Fruit fly (Drosophila melanogaster) whole organism, embryonic: Measurements from ENCODE around the gene TBC1d7.

Source experiments
- B-H2 ChIP-seq: fragments of 200-800 bp; sonication (Bioruptor generic); optimal IDR thresholded peaks from 2 replicates; lab custom pipeline; 2018; ENCODE audit warnings: missing biosample characterization, mild to moderate bottlenecking, missing genetic modification characterization
- BEAF-32 ChIP-seq: fragments of 200-800 bp; sonication (Bioruptor generic); optimal IDR thresholded peaks from 3 replicates; lab custom pipeline; 2017; ENCODE audit warnings: missing biosample characterization, missing genetic modification characterization, mild to moderate bottlenecking, moderate library complexity, missing genetic modification reagents
- Bgb ChIP-seq: fragments of 200-800 bp; sonication (Bioruptor generic); IDR thresholded peaks from 2 replicates; pipeline ENCODE4 v1.3.6; 2022; ENCODE audit warnings: missing biosample characterization, missing genetic modification characterization; ENCODE audit not compliant: partially characterized antibody
- CG10209 ChIP-seq: fragments of 200-800 bp; sonication (Bioruptor generic); optimal IDR thresholded peaks from 3 replicates; lab custom pipeline; 2017; ENCODE audit warnings: missing biosample characterization, mild to moderate bottlenecking, missing genetic modification characterization, missing genetic modification reagents
- CG10565 ChIP-seq: fragments of 200-800 bp; sonication (Bioruptor generic); optimal IDR thresholded peaks from 3 replicates; lab custom pipeline; 2016; ENCODE audit warnings: missing biosample characterization, mild to moderate bottlenecking, missing genetic modification characterization
- CG11695 ChIP-seq: fragments of 200-800 bp; sonication (Bioruptor generic); IDR thresholded peaks from 3 replicates; pipeline ENCODE4 v1.3.6; 2022; ENCODE audit warnings: missing biosample characterization, missing genetic modification characterization
- CG12155 ChIP-seq: fragments of 200-800 bp; sonication (Bioruptor generic); optimal IDR thresholded peaks from 3 replicates; lab custom pipeline; 2016; ENCODE audit warnings: missing biosample characterization, missing genetic modification characterization
- CG1233 ChIP-seq: fragments of 200-800 bp; sonication (Bioruptor generic); optimal IDR thresholded peaks from 4 replicates; lab custom pipeline; 2018; ENCODE audit warnings: missing biosample characterization, mild to moderate bottlenecking, missing genetic modification characterization
- CG12659 ChIP-seq: fragments of 200-800 bp; sonication (Bioruptor generic); optimal IDR thresholded peaks from 3 replicates; lab custom pipeline; 2017; ENCODE audit warnings: mild to moderate bottlenecking, missing biosample characterization, missing genetic modification reagents, missing genetic modification characterization
- CG13296 ChIP-seq: fragments of 200-800 bp; sonication (Bioruptor generic); optimal IDR thresholded peaks from 3 replicates; lab custom pipeline; 2018; ENCODE audit warnings: missing biosample characterization, mild to moderate bottlenecking, missing genetic modification characterization
- CG13424 ChIP-seq: fragments of 200-800 bp; sonication (Bioruptor generic); optimal IDR thresholded peaks from 2 replicates; lab custom pipeline; 2019; ENCODE audit warnings: missing biosample characterization, mild to moderate bottlenecking, missing genetic modification characterization, moderate library complexity
- CG13894 ChIP-seq: fragments of 200-800 bp; sonication (Bioruptor generic); optimal IDR thresholded peaks from 3 replicates; lab custom pipeline; 2018; ENCODE audit warnings: missing biosample characterization, mild to moderate bottlenecking, missing genetic modification characterization, moderate library complexity
- CG14014 ChIP-seq: fragments of 200-800 bp; sonication (Bioruptor generic); IDR thresholded peaks from 2 replicates; pipeline ENCODE4 v1.3.6; 2022; ENCODE audit warnings: missing biosample characterization, missing genetic modification characterization
- CG14441 ChIP-seq: fragments of 200-800 bp; sonication (Bioruptor generic); IDR thresholded peaks from 2 replicates; pipeline ENCODE4 v1.3.6; 2022; ENCODE audit warnings: missing biosample characterization, missing genetic modification characterization
- CG14710 ChIP-seq: fragments of 200-800 bp; sonication (Bioruptor generic); optimal IDR thresholded peaks from 3 replicates; lab custom pipeline; 2019; ENCODE audit warnings: missing biosample characterization, mild to moderate bottlenecking, missing genetic modification characterization, moderate library complexity
- CG15479 ChIP-seq: fragments of 200-800 bp; sonication (Bioruptor generic); optimal IDR thresholded peaks from 3 replicates; lab custom pipeline; 2019; ENCODE audit warnings: missing biosample characterization, mild to moderate bottlenecking, missing genetic modification characterization, moderate library complexity
- CG32532 ChIP-seq: fragments of 200-800 bp; sonication (Bioruptor generic); IDR thresholded peaks from 2 replicates; pipeline ENCODE4 v1.3.6; 2022; ENCODE audit warnings: missing biosample characterization, missing genetic modification characterization
- CG42726 ChIP-seq: fragments of 200-800 bp; sonication (Bioruptor generic); IDR thresholded peaks from 2 replicates; pipeline ENCODE4 v1.3.6; 2022; ENCODE audit warnings: missing biosample characterization, missing genetic modification characterization; ENCODE audit not compliant: partially characterized antibody
- CG4707 ChIP-seq: fragments of 200-800 bp; sonication (Bioruptor generic); optimal IDR thresholded peaks from 2 replicates; lab custom pipeline; 2018; ENCODE audit warnings: missing biosample characterization, mild to moderate bottlenecking, missing genetic modification characterization, moderate library complexity
- CG7271 ChIP-seq: fragments of 200-800 bp; sonication (Bioruptor generic); optimal IDR thresholded peaks from 2 replicates; lab custom pipeline; 2018; ENCODE audit warnings: missing biosample characterization, mild to moderate bottlenecking, missing genetic modification characterization, moderate library complexity
- CG7745 ChIP-seq: fragments of 200-800 bp; sonication (Bioruptor generic); optimal IDR thresholded peaks from 2 replicates; lab custom pipeline; 2018; ENCODE audit warnings: missing biosample characterization, mild to moderate bottlenecking, missing genetic modification characterization, moderate library complexity
- CG7786 ChIP-seq: fragments of 200-800 bp; sonication (Bioruptor generic); optimal IDR thresholded peaks from 2 replicates; lab custom pipeline; 2016; ENCODE audit warnings: missing biosample characterization, missing genetic modification characterization
- CG8290 ChIP-seq, 3 experiments: fragments of 200-800 bp; sonication (Bioruptor generic); optimal IDR thresholded peaks; 2 replicates each; lab custom pipeline; 2016 to 2019; ENCODE audit warnings: missing biosample characterization in 3 of 3, missing genetic modification characterization in 3 of 3, mild to moderate bottlenecking in 2 of 3, moderate library complexity in 1 of 3
- Chrac-16 ChIP-seq: fragments of 200-800 bp; sonication (Bioruptor generic); optimal IDR thresholded peaks from 3 replicates; lab custom pipeline; 2016; ENCODE audit warnings: missing biosample characterization, missing genetic modification characterization
- D19A ChIP-seq: fragments of 200-800 bp; optimal IDR thresholded peaks from 3 replicates; lab custom pipeline; 2019; ENCODE audit warnings: missing biosample characterization, mild to moderate bottlenecking, missing genetic modification characterization, moderate library complexity
- Elba2 ChIP-seq: fragments of 200-800 bp; sonication (Bioruptor generic); optimal IDR thresholded peaks from 3 replicates; lab custom pipeline; 2016; ENCODE audit warnings: missing biosample characterization, missing genetic modification characterization
- H2.0 ChIP-seq: fragments of 200-800 bp; sonication (Bioruptor generic); IDR thresholded peaks from 2 replicates; pipeline ENCODE4 v1.3.6; 2022; ENCODE audit warnings: missing biosample characterization, missing genetic modification characterization
- HLHmδ ChIP-seq: fragments of 200-800 bp; sonication (Bioruptor generic); optimal IDR thresholded peaks from 2 replicates; lab custom pipeline; 2018; ENCODE audit warnings: missing biosample characterization, mild to moderate bottlenecking, missing genetic modification characterization, moderate library complexity
- Hmr ChIP-seq: fragments of 200-800 bp; sonication (Bioruptor generic); optimal IDR thresholded peaks from 3 replicates; lab custom pipeline; 2017; ENCODE audit warnings: mild to moderate bottlenecking, missing biosample characterization, missing genetic modification reagents, missing genetic modification characterization
- Jarid2 ChIP-seq: fragments of 200-800 bp; sonication (Bioruptor generic); optimal IDR thresholded peaks from 3 replicates; lab custom pipeline; 2017; ENCODE audit warnings: mild to moderate bottlenecking, missing biosample characterization, missing genetic modification reagents, missing genetic modification characterization
- Nf-YA ChIP-seq: fragments of 200-800 bp; sonication (Bioruptor generic); IDR thresholded peaks from 2 replicates; pipeline ENCODE4 v1.3.6; 2022; ENCODE audit warnings: missing biosample characterization, missing genetic modification characterization
- PHDP ChIP-seq: fragments of 200-800 bp; sonication (Bioruptor generic); optimal IDR thresholded peaks from 3 replicates; lab custom pipeline; 2018; ENCODE audit warnings: missing biosample characterization, mild to moderate bottlenecking, missing genetic modification characterization, moderate library complexity
- Rfx ChIP-seq: fragments of 200-800 bp; sonication (Bioruptor generic); IDR thresholded peaks from 2 replicates; pipeline ENCODE4 v1.3.6; 2022; ENCODE audit warnings: missing biosample characterization, missing genetic modification characterization
- Usf ChIP-seq: fragments of 200-800 bp; sonication (Bioruptor generic); optimal IDR thresholded peaks from 2 replicates; lab custom pipeline; 2017; ENCODE audit warnings: missing genotype, missing biosample characterization, missing genetic modification characterization
- ara ChIP-seq: fragments of 200-800 bp; sonication (Bioruptor generic); IDR thresholded peaks from 2 replicates; pipeline ENCODE4 v1.3.6; 2022; ENCODE audit warnings: missing biosample characterization, missing genetic modification characterization
- corto ChIP-seq: fragments of 200-800 bp; sonication (Bioruptor generic); optimal IDR thresholded peaks from 2 replicates; lab custom pipeline; 2016; ENCODE audit warnings: missing biosample characterization, mild to moderate bottlenecking, missing genetic modification characterization, moderate library complexity
- gcm ChIP-seq: fragments of 200-800 bp; sonication (Bioruptor generic); optimal IDR thresholded peaks from 2 replicates; lab custom pipeline; 2019; ENCODE audit warnings: missing biosample characterization, mild to moderate bottlenecking, missing genetic modification characterization, moderate library complexity
- gro ChIP-seq: fragments of 200-800 bp; sonication (Bioruptor generic); optimal IDR thresholded peaks from 2 replicates; lab custom pipeline; 2016; ENCODE audit warnings: missing biosample characterization, missing genetic modification characterization
- hth ChIP-seq: fragments of >200 bp; optimal IDR thresholded peaks from 2 replicates; lab custom pipeline; 2017; ENCODE audit warnings: inconsistent platforms
- jigr1 ChIP-seq: fragments of 200-800 bp; sonication (Bioruptor generic); IDR thresholded peaks from 3 replicates; pipeline ENCODE4 v1.3.6; 2022; ENCODE audit warnings: missing biosample characterization, missing genetic modification characterization
- lab ChIP-seq: fragments of 200-800 bp; sonication (Bioruptor generic); optimal IDR thresholded peaks from 3 replicates; lab custom pipeline; 2017; ENCODE audit warnings: missing biosample characterization, missing genetic modification characterization, mild to moderate bottlenecking, moderate library complexity, missing genetic modification reagents
- nerfin-2 ChIP-seq: fragments of 200-800 bp; sonication (Bioruptor generic); IDR thresholded peaks from 2 replicates; pipeline ENCODE4 v1.3.6; 2022; ENCODE audit warnings: missing biosample characterization, missing genetic modification characterization; ENCODE audit not compliant: partially characterized antibody
- pnt ChIP-seq: fragments of 200-800 bp; sonication (Bioruptor generic); optimal IDR thresholded peaks from 3 replicates; lab custom pipeline; 2016; ENCODE audit warnings: missing biosample characterization, missing genetic modification characterization
- repo ChIP-seq: fragments of 200-800 bp; sonication (Bioruptor generic); optimal IDR thresholded peaks from 2 replicates; lab custom pipeline; 2016; ENCODE audit warnings: missing biosample characterization, missing genetic modification characterization
- sd ChIP-seq: fragments of 200-800 bp; sonication (Bioruptor generic); optimal IDR thresholded peaks from 3 replicates; lab custom pipeline; 2018; ENCODE audit warnings: missing biosample characterization, mild to moderate bottlenecking, missing genetic modification characterization, moderate library complexity
- sens-2 ChIP-seq: fragments of 200-800 bp; sonication (Bioruptor generic); IDR thresholded peaks from 2 replicates; pipeline ENCODE4 v1.3.6; 2022; ENCODE audit warnings: missing biosample characterization, missing genetic modification characterization
- slp2 ChIP-seq: fragments of 200-800 bp; sonication (Bioruptor generic); optimal IDR thresholded peaks from 2 replicates; lab custom pipeline; 2016; ENCODE audit warnings: missing biosample characterization, missing genetic modification characterization
- ttk ChIP-seq: fragments of 200-800 bp; sonication (Bioruptor generic); IDR thresholded peaks from 2 replicates; pipeline ENCODE4 v2.1.2; 2022; ENCODE audit warnings: missing biosample characterization, missing genetic modification characterization
- tup ChIP-seq: fragments of 200-800 bp; sonication (Bioruptor generic); optimal IDR thresholded peaks from 2 replicates; lab custom pipeline; 2016; ENCODE audit warnings: missing biosample characterization, mild to moderate bottlenecking, missing genetic modification characterization, moderate library complexity

Gene TBC1d7

dm6 chr3R:24141013-24141592, 20.4 kb upstream of the TBC1d7 start, which contains the start of gene Kal1 (continued):
- TF ChIP-seq sens-2 (peak; percentile 91), CG10209 (GFP tag; lab: Kevin White, UChicago) (peak; percentile 91), CG7786 (GFP tag; lab: Kevin White, UChicago) (no peak), CG14014 (GFP tag; lab: Robert Waterston, UW) (peak; percentile 83; the same call in 1 of the 2 replicates), CG14441 (GFP tag; lab: Robert Waterston, UW) (peak; percentile 90), CG14710 (tag; lab: Kevin White, UChicago) (peak; percentile 89), Nf-YA (GFP tag; lab: Robert Waterston, UW) (peak; percentile 84), CG13424 (tag; lab: Kevin White, UChicago) (peak; percentile 95), lab (GFP tag; lab: Kevin White, UChicago) (peak; percentile 96), ttk (GFP tag; lab: Robert Waterston, UW) (peak; percentile 90), repo (GFP tag; lab: Kevin White, UChicago) (no peak), CG32532 (GFP tag; lab: Robert Waterston, UW) (peak; percentile 87), H2.0 (GFP tag; lab: Robert Waterston, UW) (peak; percentile 90), B-H2 (GFP tag; lab: Kevin White, UChicago) (no peak), sd (tag; lab: Kevin White, UChicago) (peak; percentile 51), CG13296 (GFP tag; lab: Kevin White, UChicago) (peak; percentile 88), CG4707 (peak; percentile 96), CG13894 (tag; lab: Kevin White, UChicago) (no peak), CG42726 (no peak), ara (GFP tag; lab: Robert Waterston, UW) (peak; percentile 92), CG12155 (GFP tag; lab: Kevin White, UChicago) (peak; percentile 73), CG12659 (GFP tag; lab: Kevin White, UChicago) (peak; percentile 92), CG7271 (tag; lab: Kevin White, UChicago) (peak; percentile 27), CG7745 (tag; lab: Kevin White, UChicago) (peak; percentile 32), Elba2 (GFP tag; lab: Kevin White, UChicago) (no peak), tup (peak; percentile 56), CG10565 (GFP tag; lab: Kevin White, UChicago) (peak; percentile 5), Usf (peak; percentile 74), CG11695 (GFP tag; lab: Robert Waterston, UW) (peak; percentile 95), Bgb (GFP tag; lab: Robert Waterston, UW) (no peak), slp2 (GFP tag; lab: Kevin White, UChicago) (no peak), HLHmδ (GFP tag; lab: Kevin White, UChicago) (no peak), Chrac-16 (GFP tag; lab: Kevin White, UChicago) (peak; percentile 69), D19A (tag; lab: Kevin White, UChicago) (peak; percentile 93), Rfx (peak; percentile 80), gcm (GFP tag; lab: Kevin White, UChicago) (peak; percentile 95), CG15479 (GFP tag; lab: Kevin White, UChicago) (no peak), corto (GFP tag; lab: Kevin White, UChicago) (peak; percentile 94), Jarid2 (GFP tag; lab: Kevin White, UChicago) (peak; percentile 69), jigr1 (GFP tag; lab: Robert Waterston, UW) (peak; percentile 80), BEAF-32 (no peak), Hmr (GFP tag; lab: Kevin White, UChicago) (peak; percentile 86), hth (lab: Kevin White, UChicago) (no peak), gro (no peak), CG1233 (GFP tag; lab: Kevin White, UChicago) (peak; percentile 83), nerfin-2 (GFP tag; lab: Robert Waterston, UW) (no peak), PHDP (tag; lab: Kevin White, UChicago) (peak; percentile 96), pnt (GFP tag; lab: Kevin White, UChicago) (no peak), CG8290 (GFP tag; optimal IDR thresholded peaks at IDR 0.05; lab: Kevin White, UChicago) (peak; percentile 78), CG8290 (tag; optimal IDR thresholded peaks at IDR 0.05; lab: Kevin White, UChicago) (peak in 1 of 2 experiments; percentile 66)
